Worm (Caenorhabditis elegans) whole organism, late embryonic: ENCODE measurements around the gene lgx-1.

ENCODE experiments used
- C08G9.2 ChIP-seq: sonication (generic microtip); optimal IDR thresholded peaks from 2 replicates; lab custom pipeline; 2016; ENCODE audit warnings: mild to moderate bottlenecking, missing genetic modification characterization, moderate library complexity, missing compliant biosample characterization
- C38D4.7 ChIP-seq: fragments of 200-800 bp; sonication (Bioruptor generic); optimal IDR thresholded peaks from 2 replicates; lab custom pipeline; 2018; ENCODE audit warnings: mild to moderate bottlenecking, missing genetic modification characterization, moderate library complexity, missing compliant biosample characterization
- K02D7.2 ChIP-seq: sonication (generic microtip); optimal IDR thresholded peaks from 2 replicates; lab custom pipeline; 2017; ENCODE audit warnings: mild to moderate bottlenecking, missing genetic modification characterization, missing compliant biosample characterization
- Y22D7AL.16 ChIP-seq: sonication (generic microtip); optimal IDR thresholded peaks from 2 replicates; lab custom pipeline; 2016; ENCODE audit warnings: missing genetic modification characterization, missing compliant biosample characterization
- ama-1 ChIP-seq: fragments of 150-350 bp; optimal IDR thresholded peaks from 2 replicates; lab custom pipeline; 2014
- ceh-14 ChIP-seq: sonication (generic microtip); optimal IDR thresholded peaks from 2 replicates; lab custom pipeline; 2016; ENCODE audit warnings: missing genotype, missing genetic modification characterization, missing compliant biosample characterization
- ceh-2 ChIP-seq: sonication (generic microtip); optimal IDR thresholded peaks from 2 replicates; lab custom pipeline; 2016; ENCODE audit warnings: missing genotype, missing genetic modification characterization, missing compliant biosample characterization
- ceh-24 ChIP-seq: sonication (generic microtip); optimal IDR thresholded peaks from 2 replicates; lab custom pipeline; 2016; ENCODE audit warnings: mild to moderate bottlenecking, missing genetic modification characterization, missing compliant biosample characterization
- ceh-30 ChIP-seq: fragments of 150-350 bp; optimal IDR thresholded peaks from 2 replicates; lab custom pipeline; 2014; ENCODE audit warnings: missing biosample characterization, missing genetic modification characterization
- ceh-31 ChIP-seq: sonication (generic microtip); optimal IDR thresholded peaks from 2 replicates; lab custom pipeline; 2016; ENCODE audit warnings: missing genetic modification characterization, missing compliant biosample characterization
- ceh-34 ChIP-seq: sonication (generic microtip); optimal IDR thresholded peaks from 2 replicates; lab custom pipeline; 2016; ENCODE audit warnings: mild to moderate bottlenecking, missing genetic modification characterization, missing compliant biosample characterization
- ceh-45 ChIP-seq: fragments of 200-800 bp; sonication (Bioruptor generic); IDR thresholded peaks from 2 replicates; pipeline ENCODE4 v1.3.6; 2022; ENCODE audit warnings: missing genetic modification reagents, missing genetic modification characterization, missing compliant biosample characterization
- elt-2 ChIP-seq: sonication (generic microtip); optimal IDR thresholded peaks from 2 replicates; lab custom pipeline; 2016; ENCODE audit warnings: missing genetic modification reagents, missing genetic modification characterization, missing compliant biosample characterization
- elt-4 ChIP-seq: sonication (generic microtip); optimal IDR thresholded peaks from 2 replicates; lab custom pipeline; 2016; ENCODE audit warnings: missing genetic modification characterization, missing compliant biosample characterization
- ets-4 ChIP-seq: sonication (generic microtip); optimal IDR thresholded peaks from 2 replicates; lab custom pipeline; 2016; ENCODE audit warnings: missing genetic modification characterization, missing compliant biosample characterization
- fkh-6 ChIP-seq: sonication (generic microtip); optimal IDR thresholded peaks from 2 replicates; lab custom pipeline; 2016; ENCODE audit warnings: missing genetic modification characterization, missing compliant biosample characterization
- hlh-13 ChIP-seq: fragments of 200-800 bp; sonication (Bioruptor generic); optimal IDR thresholded peaks from 2 replicates; lab custom pipeline; 2018; ENCODE audit warnings: mild to moderate bottlenecking, missing genetic modification characterization, missing compliant biosample characterization
- hlh-30 ChIP-seq: sonication (generic microtip); optimal IDR thresholded peaks from 2 replicates; lab custom pipeline; 2017; ENCODE audit warnings: antibody characterized with exemption, missing genetic modification characterization, missing compliant biosample characterization; ENCODE audit not compliant: insufficient read depth
- hlh-6 ChIP-seq: sonication (generic microtip); optimal IDR thresholded peaks from 2 replicates; lab custom pipeline; 2016; ENCODE audit warnings: missing genotype, missing genetic modification characterization, missing compliant biosample characterization
- lin-11 ChIP-seq: fragments of 200-800 bp; sonication (Bioruptor generic); optimal IDR thresholded peaks from 2 replicates; lab custom pipeline; 2018; ENCODE audit warnings: mild to moderate bottlenecking, missing genetic modification characterization, missing compliant biosample characterization
- madf-2 ChIP-seq: sonication (generic microtip); optimal IDR thresholded peaks from 2 replicates; lab custom pipeline; 2017; ENCODE audit warnings: missing genetic modification characterization, missing compliant biosample characterization
- nhr-232 ChIP-seq: sonication (generic microtip); optimal IDR thresholded peaks from 2 replicates; lab custom pipeline; 2016; ENCODE audit warnings: missing genetic modification characterization, missing compliant biosample characterization
- npax-4 ChIP-seq: sonication (generic microtip); optimal IDR thresholded peaks from 2 replicates; lab custom pipeline; 2016; ENCODE audit warnings: missing genetic modification characterization, missing compliant biosample characterization
- odd-2 ChIP-seq: sonication (generic microtip); optimal IDR thresholded peaks from 2 replicates; lab custom pipeline; 2017; ENCODE audit warnings: antibody characterized with exemption, mild to moderate bottlenecking, missing genetic modification characterization, missing compliant biosample characterization
- pag-3 ChIP-seq: sonication (generic microtip); optimal IDR thresholded peaks from 2 replicates; lab custom pipeline; 2016; ENCODE audit warnings: missing compliant biosample characterization, missing genetic modification characterization, borderline replicate concordance
- pha-2 ChIP-seq: sonication (generic microtip); optimal IDR thresholded peaks from 2 replicates; lab custom pipeline; 2017; ENCODE audit warnings: mild to moderate bottlenecking, missing genetic modification characterization, missing compliant biosample characterization
- pqm-1 ChIP-seq: sonication (generic microtip); optimal IDR thresholded peaks from 2 replicates; lab custom pipeline; 2016; ENCODE audit warnings: missing genetic modification characterization, missing compliant biosample characterization
- pros-1 ChIP-seq: fragments of 150-350 bp; optimal IDR thresholded peaks from 2 replicates; lab custom pipeline; 2014; ENCODE audit warnings: missing biosample characterization, missing genetic modification reagents, missing genetic modification characterization
- ref-2 ChIP-seq: sonication (generic microtip); optimal IDR thresholded peaks from 2 replicates; lab custom pipeline; 2016; ENCODE audit warnings: missing genetic modification characterization, missing compliant biosample characterization
- rnt-1 ChIP-seq: sonication (generic microtip); optimal IDR thresholded peaks from 2 replicates; lab custom pipeline; 2016; ENCODE audit warnings: missing genetic modification characterization, missing compliant biosample characterization
- sox-4 ChIP-seq: sonication (generic microtip); optimal IDR thresholded peaks from 2 replicates; lab custom pipeline; 2017; ENCODE audit warnings: mild to moderate bottlenecking, missing genetic modification characterization, inconsistent platforms, missing compliant biosample characterization
- tbx-2 ChIP-seq: sonication (generic microtip); optimal IDR thresholded peaks from 2 replicates; lab custom pipeline; 2016; ENCODE audit warnings: missing genetic modification characterization, missing compliant biosample characterization
- tbx-7 ChIP-seq: sonication (generic microtip); optimal IDR thresholded peaks from 2 replicates; lab custom pipeline; 2016; ENCODE audit warnings: missing genotype, missing genetic modification characterization, missing compliant biosample characterization
- unc-42 ChIP-seq: sonication (generic microtip); optimal IDR thresholded peaks from 2 replicates; lab custom pipeline; 2016; ENCODE audit warnings: missing genotype, missing genetic modification characterization, missing compliant biosample characterization
- unc-55 ChIP-seq: sonication (generic microtip); optimal IDR thresholded peaks from 2 replicates; lab custom pipeline; 2017; ENCODE audit warnings: missing biosample characterization, missing genetic modification reagents, missing genetic modification characterization
- ztf-16 ChIP-seq: sonication (generic microtip); optimal IDR thresholded peaks from 2 replicates; lab custom pipeline; 2017; ENCODE audit warnings: missing genetic modification characterization, missing compliant biosample characterization

Gene lgx-1

ce11 chrX:5543651-5544050, 5.3 kb upstream of the lgx-1 start, which contains the start of gene C54G7.1:
TSS of gene C54G7.1 (plus strand) at chrX:5543951.
- TF ChIP-seq odd-2 (tag; lab: Kevin White, UChicago) (no peak), K02D7.2 (tag; lab: Kevin White, UChicago) (no peak), pros-1 (tag; lab: Kevin White, UChicago) (no peak)

- no peak for TF ChIP-seq hlh-6 (tag; lab: Kevin White, UChicago)
- no peak for TF ChIP-seq ceh-14 (tag; lab: Kevin White, UChicago)
- no peak for TF ChIP-seq ama-1
- no peak for TF ChIP-seq lin-11 (tag; lab: Kevin White, UChicago)
- no peak for TF ChIP-seq ceh-45 (GFP tag; lab: Robert Waterston, UW)
- no peak for TF ChIP-seq Y22D7AL.16 (tag; lab: Kevin White, UChicago)
- no peak for TF ChIP-seq sox-4 (tag; lab: Kevin White, UChicago)
- no peak for TF ChIP-seq K02D7.2 (tag; lab: Kevin White, UChicago)
- TF ChIP-seq pag-3 (tag; lab: Kevin White, UChicago), result no peak
- no peak for TF ChIP-seq elt-4
Observed at ce11 chrX:5524260-5524659, 14.1 kb downstream of the lgx-1 start.

- TF ChIP-seq Y22D7AL.16 (tag; lab: Kevin White, UChicago), result no peak
- peak; percentile 43 for TF ChIP-seq elt-2
- TF ChIP-seq hlh-30, result no peak
- TF ChIP-seq, all 69 proteins: peak for 1
Observed at ce11 chrX:5522769-5523601, 15.3 kb downstream of the lgx-1 start, which contains the start of gene mboa-3. TSS of gene mboa-3 (minus strand) at chrX:5522819.

- TF ChIP-seq unc-42 (peak; percentile 96), ceh-31 (peak; percentile 56), tbx-7 (tag; lab: Kevin White, UChicago) (no peak)
Observed at ce11 chrX:5519567-5519966, 18.7 kb downstream of the lgx-1 start.

- TF ChIP-seq lin-11 (tag; lab: Kevin White, UChicago) (no peak), unc-55 (no peak), rnt-1 (tag; lab: Kevin White, UChicago) (no peak), Y22D7AL.16 (tag; lab: Kevin White, UChicago) (no peak), pqm-1 (tag; lab: Kevin White, UChicago) (no peak), unc-42 (peak; percentile 31), madf-2 (tag; lab: Kevin White, UChicago) (no peak), C38D4.7 (GFP tag; lab: Kevin White, UChicago) (no peak), tbx-2 (peak; percentile 27), npax-4 (tag; lab: Kevin White, UChicago) (no peak), C08G9.2 (tag; lab: Kevin White, UChicago) (no peak), ceh-2 (tag; lab: Kevin White, UChicago) (no peak), hlh-13 (GFP tag; lab: Kevin White, UChicago) (no peak), ceh-31 (peak; percentile 49), K02D7.2 (tag; lab: Kevin White, UChicago) (no peak), ref-2 (tag; lab: Kevin White, UChicago) (peak; percentile 10), ama-1 (no peak), fkh-6 (peak; percentile 14), ets-4 (tag; lab: Kevin White, UChicago) (no peak), elt-4 (no peak), hlh-30 (no peak), elt-2 (no peak), ceh-30 (tag; lab: Kevin White, UChicago) (no peak), ceh-34 (peak; percentile 24), ztf-16 (tag; lab: Kevin White, UChicago) (no peak), ceh-24 (tag; lab: Kevin White, UChicago) (no peak), nhr-232 (tag; lab: Kevin White, UChicago) (no peak), hlh-6 (tag; lab: Kevin White, UChicago) (peak; percentile 74), pha-2 (tag; lab: Kevin White, UChicago) (no peak)
- TF ChIP-seq, all 69 proteins: peak for 7
Observed at ce11 chrX:5518352-5518751, 20.0 kb downstream of the lgx-1 start.
